Fruit fly (Drosophila melanogaster) whole organism, prepupa: ENCODE measurements around the gene CG34130.

ENCODE experiments used
- Blimp-1 ChIP-seq: fragments of 200-800 bp; sonication (Bioruptor generic); optimal IDR thresholded peaks from 3 replicates; lab custom pipeline; 2017; ENCODE audit warnings: missing biosample characterization, missing genetic modification characterization, mild to moderate bottlenecking, moderate library complexity, missing genetic modification reagents
- CG9139 ChIP-seq: fragments of 200-800 bp; sonication (Bioruptor generic); optimal IDR thresholded peaks from 3 replicates; lab custom pipeline; 2017; ENCODE audit warnings: missing biosample characterization, mild to moderate bottlenecking, missing genetic modification characterization
- Ets21C ChIP-seq: fragments of 200-800 bp; sonication (Bioruptor generic); optimal IDR thresholded peaks from 3 replicates; lab custom pipeline; 2016; ENCODE audit warnings: missing biosample characterization, missing genetic modification characterization
- Ets96B ChIP-seq: fragments of 200-800 bp; optimal IDR thresholded peaks from 2 replicates; lab custom pipeline; 2019; ENCODE audit warnings: missing biosample characterization, mild to moderate bottlenecking, missing genetic modification characterization, moderate library complexity
- Gug ChIP-seq: fragments of 200-800 bp; sonication (Bioruptor generic); IDR thresholded peaks from 2 replicates; pipeline ENCODE4 v1.3.6; 2022; ENCODE audit warnings: missing biosample characterization, missing genetic modification characterization
- OdsH ChIP-seq: fragments of 200-800 bp; sonication (Bioruptor generic); optimal IDR thresholded peaks from 3 replicates; lab custom pipeline; 2016; ENCODE audit warnings: missing biosample characterization, missing genetic modification characterization
- ss ChIP-seq, 2 experiments: fragments of 200-800 bp; sonication (Bioruptor generic); optimal IDR thresholded peaks; 2 replicates in 1 of 2; 3 replicates in 1 of 2; lab custom pipeline; 2017 to 2018; ENCODE audit warnings: mild to moderate bottlenecking in 2 of 2, missing biosample characterization in 2 of 2, missing genetic modification characterization in 2 of 2, moderate library complexity in 1 of 2
- vri ChIP-seq: fragments of 200-800 bp; sonication (Bioruptor generic); optimal IDR thresholded peaks from 3 replicates; lab custom pipeline; 2016; ENCODE audit warnings: missing biosample characterization, mild to moderate bottlenecking, missing genetic modification characterization

DNA sequence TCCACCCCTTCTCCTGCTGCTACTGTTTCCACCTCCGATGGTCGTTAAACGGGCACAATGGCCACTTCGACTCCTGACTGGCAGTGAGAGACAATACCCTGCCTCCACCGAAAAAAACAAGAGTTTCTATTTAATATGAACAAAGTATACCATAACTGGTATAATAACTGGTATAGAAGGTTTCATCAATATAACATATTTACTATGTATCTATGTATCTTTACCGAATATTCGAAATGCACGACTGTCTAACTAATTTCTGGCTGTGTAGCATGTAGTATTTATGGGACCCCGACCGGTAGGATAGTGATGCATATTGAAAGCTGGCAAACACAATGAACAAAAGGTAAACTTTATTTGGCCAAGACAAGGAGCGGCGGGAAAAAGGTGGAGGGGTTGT is 7.8 kb downstream of the CG34130 start:
- no peak for TF ChIP-seq Gug (GFP tag; lab: Robert Waterston, UW)
- no peak for TF ChIP-seq ss (GFP tag; optimal IDR thresholded peaks at IDR 0.05; lab: Kevin White, UChicago)
- no peak for TF ChIP-seq vri (GFP tag; lab: Kevin White, UChicago)
- TF ChIP-seq CG9139 (GFP tag; lab: Kevin White, UChicago): no peak
- no peak for TF ChIP-seq Ets21C
- no peak for TF ChIP-seq OdsH
- no peak for TF ChIP-seq Ets96B (tag; lab: Kevin White, UChicago)
- no peak for TF ChIP-seq Blimp-1 (GFP tag; lab: Kevin White, UChicago)
